Fruit fly (Drosophila melanogaster) whole organism, embryonic: ENCODE measurements around the gene cindr.

Experiments used
- Atf6 ChIP-seq: fragments of 200-800 bp; sonication (Bioruptor generic); IDR thresholded peaks from 2 replicates; pipeline ENCODE4 v1.3.6; 2022; ENCODE audit warnings: missing biosample characterization, missing genetic modification characterization
- CG10462 ChIP-seq: fragments of 200-800 bp; sonication (Bioruptor generic); optimal IDR thresholded peaks from 2 replicates; lab custom pipeline; 2016; ENCODE audit warnings: missing biosample characterization, missing genetic modification characterization
- CG11247 ChIP-seq: fragments of 200-800 bp; sonication (Bioruptor generic); IDR thresholded peaks from 2 replicates; pipeline ENCODE4 v1.3.6; 2022; ENCODE audit warnings: missing biosample characterization, missing genetic modification characterization
- CG12299 ChIP-seq: fragments of 200-800 bp; sonication (Bioruptor generic); optimal IDR thresholded peaks from 2 replicates; lab custom pipeline; 2018; ENCODE audit warnings: missing biosample characterization, mild to moderate bottlenecking, missing genetic modification characterization
- CG12391 ChIP-seq: fragments of 200-800 bp; sonication (Bioruptor generic); optimal IDR thresholded peaks from 3 replicates; lab custom pipeline; 2018; ENCODE audit warnings: missing biosample characterization, mild to moderate bottlenecking, missing genetic modification characterization, moderate library complexity
- CG12769 ChIP-seq: fragments of 200-800 bp; sonication (Bioruptor generic); optimal IDR thresholded peaks from 2 replicates; lab custom pipeline; 2019; ENCODE audit warnings: missing biosample characterization, mild to moderate bottlenecking, missing genetic modification characterization, moderate library complexity
- CG13296 ChIP-seq: fragments of 200-800 bp; sonication (Bioruptor generic); optimal IDR thresholded peaks from 3 replicates; lab custom pipeline; 2018; ENCODE audit warnings: missing biosample characterization, mild to moderate bottlenecking, missing genetic modification characterization
- CG15011 ChIP-seq: fragments of 200-800 bp; sonication (Bioruptor generic); optimal IDR thresholded peaks from 3 replicates; lab custom pipeline; 2018; ENCODE audit warnings: missing biosample characterization, mild to moderate bottlenecking, missing genetic modification characterization
- CG15479 ChIP-seq: fragments of 200-800 bp; sonication (Bioruptor generic); optimal IDR thresholded peaks from 3 replicates; lab custom pipeline; 2019; ENCODE audit warnings: missing biosample characterization, mild to moderate bottlenecking, missing genetic modification characterization, moderate library complexity
- CG15514 ChIP-seq: fragments of 200-800 bp; sonication (Bioruptor generic); optimal IDR thresholded peaks from 3 replicates; lab custom pipeline; 2017; ENCODE audit warnings: missing biosample characterization, missing genetic modification characterization, mild to moderate bottlenecking, moderate library complexity, missing genetic modification reagents
- CG1603 ChIP-seq: fragments of 200-800 bp; sonication (Bioruptor generic); optimal IDR thresholded peaks from 2 replicates; lab custom pipeline; 2019; ENCODE audit warnings: missing biosample characterization, mild to moderate bottlenecking, missing genetic modification characterization, moderate library complexity
- CG16815 ChIP-seq: fragments of 200-800 bp; sonication (Bioruptor generic); optimal IDR thresholded peaks from 3 replicates; lab custom pipeline; 2017; ENCODE audit warnings: missing biosample characterization, mild to moderate bottlenecking, missing genetic modification characterization
- CG17568 ChIP-seq: fragments of 200-800 bp; sonication (Bioruptor generic); optimal IDR thresholded peaks from 2 replicates; lab custom pipeline; 2018; ENCODE audit warnings: missing biosample characterization, mild to moderate bottlenecking, missing genetic modification characterization, moderate library complexity
- CG18619 ChIP-seq: fragments of 200-800 bp; sonication (Bioruptor generic); optimal IDR thresholded peaks from 3 replicates; lab custom pipeline; 2017; ENCODE audit warnings: missing biosample characterization, mild to moderate bottlenecking, missing genetic modification characterization
- CG2129 ChIP-seq: fragments of 200-800 bp; sonication (Bioruptor generic); IDR thresholded peaks from 2 replicates; pipeline ENCODE4 v1.3.6; 2022; ENCODE audit warnings: missing biosample characterization, missing genetic modification characterization; ENCODE audit not compliant: partially characterized antibody
- CG31365 ChIP-seq: fragments of 200-800 bp; sonication (Bioruptor generic); optimal IDR thresholded peaks from 2 replicates; lab custom pipeline; 2018; ENCODE audit warnings: missing biosample characterization, mild to moderate bottlenecking, missing genetic modification characterization
- CG31441 ChIP-seq: fragments of 200-800 bp; sonication (Bioruptor generic); IDR thresholded peaks from 2 replicates; pipeline ENCODE4 v1.3.6; 2022; ENCODE audit warnings: missing biosample characterization, missing genetic modification characterization
- CG6854 ChIP-seq: fragments of 200-800 bp; sonication (Bioruptor generic); optimal IDR thresholded peaks from 3 replicates; lab custom pipeline; 2017; ENCODE audit warnings: missing biosample characterization, mild to moderate bottlenecking, missing genetic modification characterization
- CG9215 ChIP-seq: fragments of 200-800 bp; sonication (Bioruptor generic); IDR thresholded peaks from 2 replicates; pipeline ENCODE4 v1.3.6; 2022; ENCODE audit warnings: missing biosample characterization, missing genetic modification characterization
- CG9817 ChIP-seq: fragments of 200-800 bp; sonication (Bioruptor generic); optimal IDR thresholded peaks from 2 replicates; lab custom pipeline; 2018; ENCODE audit warnings: missing biosample characterization, mild to moderate bottlenecking, missing genetic modification characterization, moderate library complexity
- Camta ChIP-seq: fragments of 200-800 bp; sonication (Bioruptor generic); optimal IDR thresholded peaks from 2 replicates; lab custom pipeline; 2016; ENCODE audit warnings: missing biosample characterization, missing genetic modification characterization
- Dfd ChIP-seq, 2 experiments: fragments of >200 bp; optimal IDR thresholded peaks; 2 replicates each; lab custom pipeline; 2017; ENCODE audit warnings: missing biosample characterization in 2 of 2, missing genetic modification characterization in 2 of 2
- E2f2 ChIP-seq: fragments of 200-800 bp; sonication (Bioruptor generic); IDR thresholded peaks from 2 replicates; pipeline ENCODE4 v1.3.6; 2022; ENCODE audit warnings: missing biosample characterization, missing genetic modification characterization
- Ets97D ChIP-seq: fragments of 200-800 bp; sonication (Bioruptor generic); optimal IDR thresholded peaks from 3 replicates; lab custom pipeline; 2016; ENCODE audit warnings: missing biosample characterization, missing genetic modification characterization
- Fer1 ChIP-seq: fragments of 200-800 bp; sonication (Bioruptor generic); optimal IDR thresholded peaks from 2 replicates; lab custom pipeline; 2017; ENCODE audit warnings: missing biosample characterization, mild to moderate bottlenecking, missing genetic modification characterization
- Fer2 ChIP-seq: fragments of 200-800 bp; sonication (Bioruptor generic); optimal IDR thresholded peaks from 2 replicates; lab custom pipeline; 2018; ENCODE audit warnings: missing biosample characterization, mild to moderate bottlenecking, missing genetic modification characterization, moderate library complexity
- Hand ChIP-seq: fragments of 200-800 bp; sonication (Bioruptor generic); optimal IDR thresholded peaks from 2 replicates; lab custom pipeline; 2017; ENCODE audit warnings: mild to moderate bottlenecking, missing biosample characterization, missing genetic modification reagents, missing genetic modification characterization
- HmgD ChIP-seq: fragments of 200-800 bp; sonication (Bioruptor generic); optimal IDR thresholded peaks from 3 replicates; lab custom pipeline; 2016; ENCODE audit warnings: missing biosample characterization, missing genetic modification characterization
- HmgZ ChIP-seq: fragments of 200-800 bp; sonication (Bioruptor generic); optimal IDR thresholded peaks from 2 replicates; lab custom pipeline; 2018; ENCODE audit warnings: missing biosample characterization, mild to moderate bottlenecking, missing genetic modification characterization
- Hr39 ChIP-seq: fragments of >200 bp; optimal IDR thresholded peaks from 2 replicates; lab custom pipeline; 2017
- Mes4 ChIP-seq: fragments of 200-800 bp; sonication (Bioruptor generic); optimal IDR thresholded peaks from 2 replicates; lab custom pipeline; 2016; ENCODE audit warnings: missing biosample characterization, missing genetic modification characterization
- NFAT ChIP-seq: fragments of 200-800 bp; sonication (Bioruptor generic); IDR thresholded peaks from 2 replicates; pipeline ENCODE4 v1.3.6; 2022; ENCODE audit warnings: missing biosample characterization, missing genetic modification characterization
- PHDP ChIP-seq: fragments of 200-800 bp; sonication (Bioruptor generic); optimal IDR thresholded peaks from 3 replicates; lab custom pipeline; 2018; ENCODE audit warnings: missing biosample characterization, mild to moderate bottlenecking, missing genetic modification characterization, moderate library complexity
- Ravus ChIP-seq: fragments of 200-800 bp; sonication (Bioruptor generic); IDR thresholded peaks from 2 replicates; pipeline ENCODE4 v1.3.6; 2022; ENCODE audit warnings: missing biosample characterization, missing genetic modification characterization
- Rfx ChIP-seq: fragments of 200-800 bp; sonication (Bioruptor generic); IDR thresholded peaks from 2 replicates; pipeline ENCODE4 v1.3.6; 2022; ENCODE audit warnings: missing biosample characterization, missing genetic modification characterization
- Sox102F ChIP-seq: fragments of 200-800 bp; sonication (Bioruptor generic); optimal IDR thresholded peaks from 2 replicates; lab custom pipeline; 2018; ENCODE audit warnings: missing biosample characterization, mild to moderate bottlenecking, missing genetic modification characterization, moderate library complexity
- YL-1 ChIP-seq: fragments of 200-800 bp; sonication (Bioruptor generic); optimal IDR thresholded peaks from 3 replicates; lab custom pipeline; 2017; ENCODE audit warnings: missing biosample characterization, mild to moderate bottlenecking, missing genetic modification characterization
- al ChIP-seq: fragments of 200-800 bp; sonication (Bioruptor generic); IDR thresholded peaks from 2 replicates; pipeline ENCODE4 v1.3.6; 2022; ENCODE audit warnings: missing biosample characterization, missing genetic modification characterization
- bab2 ChIP-seq: fragments of 200-800 bp; sonication (Bioruptor generic); optimal IDR thresholded peaks from 2 replicates; lab custom pipeline; 2016; ENCODE audit warnings: missing biosample characterization, missing genetic modification characterization
- bigmax ChIP-seq: fragments of 200-800 bp; sonication (Bioruptor generic); optimal IDR thresholded peaks from 2 replicates; lab custom pipeline; 2018; ENCODE audit warnings: missing biosample characterization, mild to moderate bottlenecking, missing genetic modification characterization
- chinmo ChIP-seq: fragments of 200-800 bp; sonication (Bioruptor generic); IDR thresholded peaks from 4 replicates; pipeline ENCODE4 v1.3.6; 2022; ENCODE audit warnings: missing biosample characterization, missing genetic modification characterization; ENCODE audit not compliant: partially characterized antibody
- crp ChIP-seq, 2 experiments: fragments of 200-800 bp; sonication (Bioruptor generic); optimal IDR thresholded peaks; 2 replicates in 1 of 2; 3 replicates in 1 of 2; lab custom pipeline; 2017; ENCODE audit warnings: missing biosample characterization in 2 of 2, missing genetic modification characterization in 2 of 2, mild to moderate bottlenecking in 1 of 2, moderate library complexity in 1 of 2
- grau ChIP-seq: fragments of 200-800 bp; optimal IDR thresholded peaks from 3 replicates; lab custom pipeline; 2019; ENCODE audit warnings: missing biosample characterization, mild to moderate bottlenecking, missing genetic modification characterization, moderate library complexity
- inv ChIP-seq: fragments of 200-800 bp; sonication (Bioruptor generic); IDR thresholded peaks from 2 replicates; pipeline ENCODE4 v1.3.6; 2022; ENCODE audit warnings: missing biosample characterization, missing genetic modification characterization; ENCODE audit not compliant: partially characterized antibody
- kah ChIP-seq: fragments of 200-800 bp; sonication (Bioruptor generic); optimal IDR thresholded peaks from 2 replicates; lab custom pipeline; 2018; ENCODE audit warnings: missing biosample characterization, mild to moderate bottlenecking, missing genetic modification characterization
- lbe ChIP-seq: fragments of 200-800 bp; sonication (Bioruptor generic); optimal IDR thresholded peaks from 2 replicates; lab custom pipeline; 2016; ENCODE audit warnings: missing biosample characterization, mild to moderate bottlenecking, missing genetic modification characterization
- lov ChIP-seq, 2 experiments: fragments of 200-800 bp in 1 of 2; fragments of >200 bp in 1 of 2; sonication (Bioruptor generic) in 1 of 2; IDR thresholded peaks in 1 of 2; optimal IDR thresholded peaks in 1 of 2; 2 replicates in 1 of 2; 3 replicates in 1 of 2; pipeline versions ENCODE4 v1.3.6 to Lab custom; 2017 to 2022; ENCODE audit warnings: missing biosample characterization in 1 of 2, missing genetic modification characterization in 1 of 2
- phol ChIP-seq: fragments of 200-800 bp; sonication (Bioruptor generic); optimal IDR thresholded peaks from 3 replicates; lab custom pipeline; 2018; ENCODE audit warnings: missing biosample characterization, mild to moderate bottlenecking, missing genetic modification characterization, moderate library complexity
- pzg ChIP-seq: fragments of 200-800 bp; sonication (Bioruptor generic); optimal IDR thresholded peaks from 3 replicates; lab custom pipeline; 2018; ENCODE audit warnings: missing biosample characterization, mild to moderate bottlenecking, missing genetic modification characterization, moderate library complexity

Gene cindr

DNA sequence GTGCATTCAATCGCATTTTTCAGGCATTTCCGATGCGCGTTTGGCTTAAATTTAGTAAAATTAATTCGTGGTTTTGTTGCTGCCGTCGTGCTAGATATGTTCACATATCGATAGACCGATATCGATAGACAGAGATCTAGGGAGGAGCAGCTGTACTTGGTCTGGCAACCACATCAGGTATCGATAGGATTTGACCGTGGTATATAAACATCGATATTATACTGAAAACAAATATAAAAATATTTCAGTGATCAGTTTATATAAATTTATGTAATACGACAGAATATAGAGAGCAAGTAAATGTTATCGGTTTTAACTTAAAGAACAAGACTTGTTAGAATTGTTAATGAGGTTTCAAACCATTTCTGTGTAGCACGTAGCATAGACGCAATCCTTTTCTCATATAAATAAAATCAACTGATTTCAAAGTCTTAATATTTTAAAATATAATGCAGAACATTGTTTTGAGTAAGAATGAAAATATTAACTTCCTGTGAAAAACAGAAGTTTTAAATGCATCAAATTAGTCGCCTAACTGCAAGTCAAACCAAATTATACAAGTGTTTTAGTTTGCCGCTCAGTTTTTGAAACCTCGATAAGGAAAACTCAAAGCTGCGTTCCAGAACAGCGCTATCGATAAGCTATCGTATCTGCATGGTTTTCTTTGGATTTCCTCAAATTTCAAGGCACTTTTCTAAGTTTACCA, 1.8 kb upstream of the cindr start, which contains the start of the genes wts and dj-1beta (continued):
- TF ChIP-seq CG15011 (GFP tag; lab: Kevin White, UChicago) (no peak), CG9215 (GFP tag; lab: Robert Waterston, UW) (no peak), al (GFP tag; lab: Robert Waterston, UW) (no peak), CG15479 (no peak), NFAT (GFP tag; lab: Robert Waterston, UW) (no peak), crp (GFP tag; optimal IDR thresholded peaks at IDR 0.05; lab: Kevin White, UChicago) (peak in 1 of 2 experiments; percentile 9), CG9817 (tag; lab: Kevin White, UChicago) (no peak), Hr39 (no peak), lbe (GFP tag; lab: Kevin White, UChicago) (no peak), CG31365 (tag; lab: Kevin White, UChicago) (no peak), CG15514 (GFP tag; lab: Kevin White, UChicago) (peak; percentile 22), bigmax (GFP tag; lab: Kevin White, UChicago) (no peak), YL-1 (GFP tag; lab: Kevin White, UChicago) (no peak), lov (optimal IDR thresholded peaks at IDR 0.05; lab: Kevin White, UChicago) (no peak), lov (GFP tag; IDR thresholded peaks at IDR 0.05; lab: Robert Waterston, UW) (no peak), bab2 (GFP tag; lab: Kevin White, UChicago) (no peak), inv (GFP tag; lab: Robert Waterston, UW) (peak; percentile 88), Rfx (GFP tag; lab: Robert Waterston, UW) (peak; percentile 35; the same call in 1 of the 2 replicates), Ravus (no peak), CG11247 (GFP tag; lab: Robert Waterston, UW) (no peak), pzg (GFP tag; lab: Kevin White, UChicago) (peak; percentile 86), CG10462 (GFP tag; lab: Kevin White, UChicago) (no peak), CG12769 (tag; lab: Kevin White, UChicago) (peak; percentile 8), E2f2 (GFP tag; lab: Robert Waterston, UW) (peak; percentile 94), chinmo (peak; percentile 73; the same call in 3 of the 4 replicates), CG13296 (GFP tag; lab: Kevin White, UChicago) (no peak), Hand (no peak), CG2129 (peak; percentile 73), CG1603 (tag; lab: Kevin White, UChicago) (peak; percentile 66), Ets97D (GFP tag; lab: Kevin White, UChicago) (peak; percentile 45), Dfd (GFP tag; optimal IDR thresholded peaks at IDR 0.05; lab: Kevin White, UChicago) (no peak), HmgZ (tag; lab: Kevin White, UChicago) (no peak), CG16815 (no peak), CG18619 (GFP tag; lab: Kevin White, UChicago) (no peak), Sox102F (GFP tag; lab: Kevin White, UChicago) (no peak), HmgD (GFP tag; lab: Kevin White, UChicago) (no peak), grau (tag; lab: Kevin White, UChicago) (peak; percentile 8), phol (tag; lab: Kevin White, UChicago) (peak; percentile 15), CG12391 (tag; lab: Kevin White, UChicago) (peak; percentile 43), CG17568 (GFP tag; lab: Kevin White, UChicago) (no peak), Camta (no peak), Fer1 (GFP tag; lab: Kevin White, UChicago) (no peak), PHDP (tag; lab: Kevin White, UChicago) (peak; percentile 30), CG31441 (GFP tag; lab: Robert Waterston, UW) (peak; percentile 26; the same call in 1 of the 2 replicates), kah (GFP tag; lab: Kevin White, UChicago) (no peak), Fer2 (no peak), CG6854 (GFP tag; lab: Kevin White, UChicago) (no peak), CG12299 (tag; lab: Kevin White, UChicago) (no peak), Atf6 (GFP tag; lab: Robert Waterston, UW) (no peak), Mes4 (no peak)
